Worm (Caenorhabditis elegans) whole organism, L4 larva: ENCODE data around the gene K05F1.14.

ENCODE experiments used
- Y105C5A.15 ChIP-seq: fragments of 200-800 bp; sonication (Bioruptor generic); IDR thresholded peaks from 2 replicates; pipeline ENCODE4 v1.3.6; 2022; ENCODE audit warnings: missing genetic modification characterization, missing compliant biosample characterization
- Y48G9A.11 ChIP-seq: fragments of 200-800 bp; sonication (Bioruptor generic); IDR thresholded peaks from 2 replicates; pipeline ENCODE4 v1.3.6; 2022; ENCODE audit warnings: missing genetic modification reagents, missing genetic modification characterization, missing compliant biosample characterization
- Y75B8A.6 ChIP-seq: fragments of 200-800 bp; sonication (Bioruptor generic); IDR thresholded peaks from 2 replicates; pipeline ENCODE4 v1.3.6; 2022; ENCODE audit warnings: missing genetic modification reagents, missing genetic modification characterization, missing compliant biosample characterization
- ZK337.2 ChIP-seq: fragments of 200-800 bp; sonication (Bioruptor generic); IDR thresholded peaks from 2 replicates; pipeline ENCODE4 v1.3.6; 2022; ENCODE audit warnings: missing genetic modification reagents, missing genetic modification characterization, missing compliant biosample characterization
- aha-1 ChIP-seq: fragments of 150-350 bp; peaks from one replicate; lab custom pipeline; 2014; ENCODE audit warnings: missing biosample characterization, missing genetic modification characterization
- ama-1 ChIP-seq: fragments of 150-350 bp; optimal IDR thresholded peaks from 2 replicates; lab custom pipeline; 2014; ENCODE audit warnings: inconsistent platforms, mixed read lengths
- attf-4 ChIP-seq: sonication (generic microtip); optimal IDR thresholded peaks from 3 replicates; lab custom pipeline; 2017; ENCODE audit warnings: missing biosample characterization, missing genetic modification characterization
- ceh-44 ChIP-seq: fragments of 200-800 bp; sonication (Bioruptor generic); IDR thresholded peaks from 2 replicates; pipeline ENCODE4 v1.3.6; 2022; ENCODE audit warnings: missing genetic modification reagents, missing genetic modification characterization, missing compliant biosample characterization
- ctbp-1 ChIP-seq: fragments of 200-800 bp; sonication (Bioruptor generic); IDR thresholded peaks from 2 replicates; pipeline ENCODE4 v1.3.6; 2022; ENCODE audit warnings: missing genetic modification reagents, missing genetic modification characterization, missing compliant biosample characterization
- daf-19 ChIP-seq: fragments of 200-800 bp; sonication (Bioruptor generic); conservative IDR thresholded peaks from 2 replicates; pipeline ENCODE4 v1.3.6; 2022; ENCODE audit warnings: missing genetic modification characterization, missing compliant biosample characterization
- dmd-6 ChIP-seq: fragments of 200-800 bp; sonication (Bioruptor generic); IDR thresholded peaks from 2 replicates; pipeline ENCODE4 v1.3.6; 2022; ENCODE audit warnings: missing genetic modification reagents, missing genetic modification characterization, missing compliant biosample characterization
- dmd-9 ChIP-seq: fragments of 200-800 bp; sonication (Bioruptor generic); IDR thresholded peaks from 2 replicates; pipeline ENCODE4 v1.3.6; 2022; ENCODE audit warnings: missing genetic modification reagents, missing genetic modification characterization, missing compliant biosample characterization
- dpl-1 ChIP-seq: fragments of 150-350 bp; optimal IDR thresholded peaks from 2 replicates; lab custom pipeline; 2014; ENCODE audit warnings: missing biosample characterization, missing genetic modification reagents, missing genetic modification characterization
- duxl-1 ChIP-seq: sonication (generic microtip); optimal IDR thresholded peaks from 2 replicates; lab custom pipeline; 2016; ENCODE audit warnings: mild to moderate bottlenecking, missing genetic modification characterization, moderate library complexity, missing compliant biosample characterization; ENCODE audit not compliant: poor library complexity
- egl-43 ChIP-seq: fragments of 200-800 bp; sonication (Bioruptor generic); IDR thresholded peaks from 2 replicates; pipeline ENCODE4 v1.3.6; 2022; ENCODE audit warnings: missing genetic modification reagents, missing genetic modification characterization, missing compliant biosample characterization
- fos-1 ChIP-seq: fragments of 150-350 bp; optimal IDR thresholded peaks from 2 replicates; lab custom pipeline; 2014; ENCODE audit warnings: missing biosample characterization, missing genetic modification characterization
- hif-1 ChIP-seq, 2 experiments: sonication (generic microtip); optimal IDR thresholded peaks; 2 replicates each; lab custom pipeline; 2016 to 2017; ENCODE audit warnings: missing compliant biosample characterization in 2 of 2, missing genetic modification characterization in 2 of 2, missing genetic modification reagents in 2 of 2, missing genotype in 2 of 2, mild to moderate bottlenecking in 1 of 2
- hlh-11 ChIP-seq: fragments of 200-800 bp; sonication (Bioruptor generic); optimal IDR thresholded peaks from 2 replicates; lab custom pipeline; 2018; ENCODE audit warnings: mild to moderate bottlenecking, missing genetic modification characterization, missing compliant biosample characterization
- lin-15B ChIP-seq: fragments of 150-350 bp; sonication (generic microtip); optimal IDR thresholded peaks from 3 replicates; lab custom pipeline; 2014; ENCODE audit warnings: missing biosample characterization, missing genetic modification characterization
- lin-29 ChIP-seq: fragments of 200-800 bp; sonication (Bioruptor generic); IDR thresholded peaks from 2 replicates; pipeline ENCODE4 v1.3.6; 2022; ENCODE audit warnings: missing genetic modification reagents, missing genetic modification characterization, missing compliant biosample characterization
- lin-38 ChIP-seq: fragments of 200-800 bp; sonication (Bioruptor generic); IDR thresholded peaks from 2 replicates; pipeline ENCODE4 v1.3.6; 2022; ENCODE audit warnings: missing genetic modification reagents, missing genetic modification characterization, missing compliant biosample characterization
- lir-3 ChIP-seq: sonication (generic microtip); optimal IDR thresholded peaks from 2 replicates; lab custom pipeline; 2016; ENCODE audit warnings: mild to moderate bottlenecking, missing genetic modification characterization, missing compliant biosample characterization
- lsy-2 ChIP-seq, 2 experiments: fragments of 150-350 bp in 1 of 2; sonication (generic microtip) in 1 of 2; optimal IDR thresholded peaks; 2 replicates each; lab custom pipeline; 2014 to 2017; ENCODE audit warnings: missing biosample characterization in 2 of 2, missing genetic modification characterization in 2 of 2
- madf-9 ChIP-seq: fragments of 200-800 bp; sonication (Bioruptor generic); conservative IDR thresholded peaks from 2 replicates; pipeline ENCODE4 v1.3.6; 2022; ENCODE audit warnings: missing genetic modification reagents, missing genetic modification characterization, missing compliant biosample characterization
- mes-2 ChIP-seq: sonication (generic microtip); optimal IDR thresholded peaks from 2 replicates; lab custom pipeline; 2016; ENCODE audit warnings: missing genotype, mild to moderate bottlenecking, missing genetic modification characterization, missing compliant biosample characterization; ENCODE audit not compliant: poor library complexity, severe bottlenecking
- mxl-2 ChIP-seq: fragments of 200-800 bp; sonication (Bioruptor generic); conservative IDR thresholded peaks from 2 replicates; pipeline ENCODE4 v1.3.6; 2022; ENCODE audit warnings: missing genetic modification reagents, missing genetic modification characterization, missing compliant biosample characterization
- nhr-111 ChIP-seq: fragments of 200-800 bp; sonication (Bioruptor generic); optimal IDR thresholded peaks from 2 replicates; lab custom pipeline; 2018; ENCODE audit warnings: mild to moderate bottlenecking, missing genetic modification characterization, missing compliant biosample characterization
- nhr-28 ChIP-seq: fragments of 150-350 bp; optimal IDR thresholded peaks from 2 replicates; lab custom pipeline; 2014; ENCODE audit warnings: missing biosample characterization, missing genetic modification characterization
- snpc-1.2 ChIP-seq: fragments of 200-800 bp; sonication (Bioruptor generic); IDR thresholded peaks from 2 replicates; pipeline ENCODE4 v1.3.6; 2022; ENCODE audit warnings: missing genetic modification reagents, missing genetic modification characterization, missing compliant biosample characterization
- spr-3 ChIP-seq: fragments of 200-800 bp; sonication (Bioruptor generic); optimal IDR thresholded peaks from 2 replicates; lab custom pipeline; 2018; ENCODE audit warnings: mild to moderate bottlenecking, missing genetic modification characterization, missing compliant biosample characterization
- tra-1 ChIP-seq: fragments of 200-800 bp; sonication (Bioruptor generic); IDR thresholded peaks from 2 replicates; pipeline ENCODE4 v1.3.6; 2022; ENCODE audit warnings: missing genetic modification reagents, missing genetic modification characterization, missing compliant biosample characterization
- unc-130 ChIP-seq: sonication (generic microtip); optimal IDR thresholded peaks from 2 replicates; lab custom pipeline; 2016; ENCODE audit warnings: missing genetic modification reagents, missing genetic modification characterization, missing compliant biosample characterization
- unc-39 ChIP-seq: sonication (generic microtip); optimal IDR thresholded peaks from 2 replicates; lab custom pipeline; 2017; ENCODE audit warnings: missing biosample characterization, missing genetic modification characterization
- unc-62 ChIP-seq, 3 experiments: fragments of 150-350 bp in 1 of 3; sonication (generic microtip); optimal IDR thresholded peaks in 2 of 3; peaks in 1 of 3; 1 replicate in 1 of 3; 2 replicates in 2 of 3; lab custom pipeline; 2014 to 2017; ENCODE audit warnings: missing biosample characterization in 3 of 3, missing genetic modification characterization in 3 of 3, missing genetic modification reagents in 3 of 3, missing genotype in 1 of 3
- vab-7 ChIP-seq: fragments of 200-800 bp; sonication (Bioruptor generic); IDR thresholded peaks from 2 replicates; pipeline ENCODE4 v1.3.6; 2022; ENCODE audit warnings: missing genetic modification reagents, missing genetic modification characterization, missing compliant biosample characterization
- zfp-2 ChIP-seq: sonication (generic microtip); optimal IDR thresholded peaks from 2 replicates; lab custom pipeline; 2016; ENCODE audit warnings: mild to moderate bottlenecking, missing genetic modification characterization, missing compliant biosample characterization

Gene K05F1.14

DNA sequence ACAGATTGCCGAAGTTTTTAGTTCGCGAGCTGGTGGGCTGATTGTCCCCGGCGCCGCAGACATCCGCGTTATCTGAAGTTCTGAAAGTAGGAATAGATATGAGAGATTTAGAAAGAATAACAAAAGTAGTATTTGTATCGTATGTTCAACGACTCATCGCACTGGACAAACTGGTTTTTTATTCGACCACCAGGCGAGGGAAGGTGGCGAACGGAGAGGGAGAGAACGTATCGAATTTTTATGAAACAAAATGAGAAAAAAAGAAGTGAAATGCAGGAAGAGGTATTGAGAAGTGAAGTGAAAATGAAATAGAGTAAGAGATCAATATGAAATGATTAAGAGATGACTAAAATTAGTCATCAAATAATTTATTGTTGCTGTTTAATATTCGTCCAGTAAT lies 35.0 kb upstream of the K05F1.14 start, which contains the start of gene tbc-2:
tbc-2 (minus strand) TSS at position 80 of the 400 bp plus-strand sequence.
- TF ChIP-seq zfp-2 (no peak), nhr-28 (tag; lab: Kevin White, UChicago) (peak; percentile 36), unc-62 (GFP tag; optimal IDR thresholded peaks at IDR 0.05 in 1 of 2; lab: Kevin White, UChicago) (peak in 1 of 2 experiments; percentile 51), unc-62 (tag; optimal IDR thresholded peaks at IDR 0.05; lab: Kevin White, UChicago) (no peak)

DNA sequence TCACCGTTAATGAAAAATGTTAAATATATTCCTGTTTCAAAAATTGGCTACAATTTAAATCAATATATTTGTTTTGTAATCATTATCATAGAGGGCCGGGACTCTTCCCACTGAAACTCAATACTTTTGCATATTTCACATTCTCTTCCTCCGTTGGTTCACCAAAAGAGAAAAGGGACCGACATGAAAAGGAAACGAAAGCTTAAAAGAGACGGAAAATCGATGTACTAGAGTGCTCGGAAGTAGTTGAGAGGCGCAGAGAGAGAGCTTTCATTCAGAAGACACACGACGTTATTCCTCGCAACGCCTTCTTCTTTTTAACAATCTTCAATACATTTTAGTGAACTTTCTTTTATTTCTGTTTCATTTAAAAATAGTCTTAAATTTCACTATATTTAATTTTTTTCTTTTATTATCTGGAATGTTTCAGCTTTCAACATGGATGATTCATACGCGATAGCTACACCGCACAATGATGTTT lies 27.9 kb upstream of the K05F1.14 start, which contains the start of gene ehs-1:
ehs-1 (plus strand) TSS at position 431 of the 481 bp plus-strand sequence.
- TF ChIP-seq lsy-2 (tag; optimal IDR thresholded peaks at IDR 0.05; lab: Kevin White, UChicago) (peak in 1 of 2 experiments; percentile 19), ctbp-1 (0 out of 2 replicates have a peak, but pooled peaks have one; percentile 10), unc-39 (tag; lab: Kevin White, UChicago) (no peak), dpl-1 (peak; percentile 2), fos-1 (tag; lab: Kevin White, UChicago) (no peak), Y75B8A.6 (GFP tag; lab: Robert Waterston, UW) (no peak), hlh-11 (no peak), lin-15B (tag; lab: Kevin White, UChicago) (no peak), egl-43 (GFP tag; lab: Robert Waterston, UW) (no peak), Y105C5A.15 (GFP tag; lab: Robert Waterston, UW) (no peak)

DNA sequence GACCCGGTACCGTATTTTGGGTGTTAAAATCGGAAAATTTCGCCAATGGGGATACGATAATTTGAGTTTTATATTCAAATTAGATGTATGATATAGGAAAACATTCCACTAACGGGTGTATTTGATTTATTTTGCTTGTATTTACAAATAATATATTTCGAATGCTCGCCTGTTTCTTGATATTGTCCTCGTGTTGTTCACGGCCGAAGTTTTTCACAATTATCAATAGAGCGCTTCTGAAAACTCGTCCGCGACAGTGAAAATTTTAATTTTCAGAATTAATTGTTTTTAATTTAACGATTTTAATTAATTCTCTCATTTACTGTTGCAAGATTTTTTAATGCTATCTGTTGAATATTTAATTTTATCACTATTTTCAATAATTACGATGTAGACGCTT lies 27.3 kb upstream of the K05F1.14 start:
- TF ChIP-seq lin-29 (GFP tag; lab: Robert Waterston, UW) (no peak), dmd-6 (peak; percentile 34), aha-1 (tag; lab: Kevin White, UChicago) (peak; percentile 30), ceh-44 (GFP tag; lab: Robert Waterston, UW) (no peak), nhr-28 (tag; lab: Kevin White, UChicago) (peak; percentile 22), nhr-111 (GFP tag; lab: Kevin White, UChicago) (no peak), Y48G9A.11 (GFP tag; lab: Robert Waterston, UW) (peak; percentile 25; the same call in 1 of the 2 replicates), duxl-1 (no peak), vab-7 (GFP tag; lab: Robert Waterston, UW) (0 out of 2 replicates have a peak, but pooled peaks have one; percentile 23), lin-38 (GFP tag; lab: Robert Waterston, UW) (peak; percentile 90), ZK337.2 (GFP tag; lab: Robert Waterston, UW) (0 out of 2 replicates have a peak, but pooled peaks have one; percentile 62), mes-2 (peak; percentile 97), snpc-1.2 (GFP tag; lab: Robert Waterston, UW) (0 out of 2 replicates have a peak, but pooled peaks have one; percentile 9), madf-9 (GFP tag; lab: Robert Waterston, UW) (peak; percentile 47; the same call in 1 of the 2 replicates), unc-130 (GFP tag; lab: Kevin White, UChicago) (peak; percentile 91), mxl-2 (GFP tag; lab: Robert Waterston, UW) (no peak), unc-39 (tag; lab: Kevin White, UChicago) (no peak), hif-1 (tag; optimal IDR thresholded peaks at IDR 0.05; lab: Kevin White, UChicago) (peak in 1 of 2 experiments; percentile 54), spr-3 (GFP tag; lab: Kevin White, UChicago) (no peak), dpl-1 (peak; percentile 24), daf-19 (GFP tag; lab: Robert Waterston, UW) (no peak), attf-4 (no peak), ama-1 (lab: Kevin White, UChicago) (no peak), lir-3 (tag; lab: Kevin White, UChicago) (no peak), tra-1 (0 out of 2 replicates have a peak, but pooled peaks have one; percentile 21), egl-43 (GFP tag; lab: Robert Waterston, UW) (no peak), dmd-9 (0 out of 2 replicates have a peak, but pooled peaks have one; percentile 40)
